Worm (Caenorhabditis elegans): ENCODE data around the gene Y57E12B.1.

ce11 chrV:6948225-6948624 is at the start of gene Y57E12B.1:
- no peak for TF ChIP-seq ceh-28 (tag; optimal IDR thresholded peaks at IDR 0.05)
- TF ChIP-seq sdz-12 (GFP tag; optimal IDR thresholded peaks at IDR 0.05): no peak
- TF ChIP-seq snpc-4 (tag; optimal IDR thresholded peaks at IDR 0.05): no peak
- no peak for TF ChIP-seq duxl-1 (tag; optimal IDR thresholded peaks at IDR 0.05; ENCODE audit: poor library complexity)
- no peak for TF ChIP-seq hlh-30 (tag; optimal IDR thresholded peaks at IDR 0.05; ENCODE audit: insufficient read depth)
- TF ChIP-seq daf-12 (tag; optimal IDR thresholded peaks at IDR 0.05): no peak

Measured in whole organism, L4 larva.